Worm (Caenorhabditis elegans) whole organism, L3 larva: ENCODE data around the gene K02C4.2.

Experiments used
- R02D3.7 ChIP-seq: fragments of 150-350 bp; optimal IDR thresholded peaks from 2 replicates; lab custom pipeline; 2014; ENCODE audit warnings: missing biosample characterization, missing genetic modification characterization
- ZK546.5 ChIP-seq: sonication (generic microtip); optimal IDR thresholded peaks from 2 replicates; lab custom pipeline; 2017; ENCODE audit warnings: missing biosample characterization, missing genetic modification characterization
- aly-2 ChIP-seq: fragments of 150-350 bp; optimal IDR thresholded peaks from 2 replicates; lab custom pipeline; 2014; ENCODE audit warnings: missing biosample characterization, missing genetic modification characterization
- ceh-28 ChIP-seq: fragments of 150-350 bp; optimal IDR thresholded peaks from 2 replicates; lab custom pipeline; 2014; ENCODE audit warnings: missing biosample characterization, missing genetic modification reagents, missing genetic modification characterization
- daf-12 ChIP-seq: fragments of 150-350 bp; optimal IDR thresholded peaks from 2 replicates; lab custom pipeline; 2014; ENCODE audit warnings: missing biosample characterization, missing genetic modification reagents, missing genetic modification characterization
- egl-27 ChIP-seq: sonication (generic microtip); optimal IDR thresholded peaks from 4 replicates; lab custom pipeline; 2017; ENCODE audit warnings: missing biosample characterization, missing genetic modification reagents, missing genetic modification characterization
- elt-1 ChIP-seq: fragments of 150-350 bp; optimal IDR thresholded peaks from 2 replicates; lab custom pipeline; 2014; ENCODE audit warnings: missing biosample characterization, missing genetic modification characterization
- elt-2 ChIP-seq: sonication (generic microtip); optimal IDR thresholded peaks from 2 replicates; lab custom pipeline; 2016; ENCODE audit warnings: missing genetic modification reagents, mild to moderate bottlenecking, missing genetic modification characterization, missing compliant biosample characterization
- elt-3 ChIP-seq, 3 experiments: fragments of 150-350 bp in 1 of 3; sonication (generic microtip) in 2 of 3; optimal IDR thresholded peaks; 2 replicates in 2 of 3; 4 replicates in 1 of 3; lab custom pipeline; 2014 to 2017; ENCODE audit warnings: missing biosample characterization in 3 of 3, missing genetic modification characterization in 3 of 3
- fkh-10 ChIP-seq: sonication (generic microtip); optimal IDR thresholded peaks from 2 replicates; lab custom pipeline; 2017; ENCODE audit warnings: missing biosample characterization, missing genetic modification reagents, missing genetic modification characterization
- fkh-2 ChIP-seq: fragments of 150-350 bp; optimal IDR thresholded peaks from 2 replicates; lab custom pipeline; 2014; ENCODE audit warnings: missing biosample characterization, missing genetic modification reagents, missing genetic modification characterization
- fos-1 ChIP-seq: fragments of 150-350 bp; optimal IDR thresholded peaks from 2 replicates; lab custom pipeline; 2014; ENCODE audit warnings: missing biosample characterization, missing genetic modification characterization
- hmg-11 ChIP-seq: sonication (generic microtip); optimal IDR thresholded peaks from 2 replicates; lab custom pipeline; 2016; ENCODE audit warnings: missing genetic modification characterization, missing compliant biosample characterization
- jun-1 ChIP-seq: fragments of 150-350 bp; optimal IDR thresholded peaks from 2 replicates; lab custom pipeline; 2014; ENCODE audit warnings: missing biosample characterization, missing genetic modification reagents, missing genetic modification characterization
- lin-15B ChIP-seq: fragments of 150-350 bp; optimal IDR thresholded peaks from 2 replicates; lab custom pipeline; 2014; ENCODE audit warnings: missing biosample characterization, missing genetic modification characterization
- lin-39 ChIP-seq: fragments of 150-350 bp; optimal IDR thresholded peaks from 2 replicates; lab custom pipeline; 2018; ENCODE audit warnings: missing biosample characterization, missing genetic modification reagents, missing genetic modification characterization
- lsy-12 ChIP-seq: sonication (generic microtip); optimal IDR thresholded peaks from 2 replicates; lab custom pipeline; 2016; ENCODE audit warnings: mild to moderate bottlenecking, missing genetic modification characterization, missing compliant biosample characterization
- mdl-1 ChIP-seq: fragments of 150-350 bp; optimal IDR thresholded peaks from 2 replicates; lab custom pipeline; 2014; ENCODE audit warnings: missing biosample characterization, missing genetic modification characterization
- mml-1 ChIP-seq: fragments of 150-350 bp; sonication (generic microtip); optimal IDR thresholded peaks from 3 replicates; lab custom pipeline; 2014; ENCODE audit warnings: missing biosample characterization, missing genetic modification characterization
- nfya-1 ChIP-seq: sonication (generic microtip); optimal IDR thresholded peaks from 2 replicates; lab custom pipeline; 2017; ENCODE audit warnings: missing genetic modification characterization, mild to moderate bottlenecking, missing compliant biosample characterization, antibody characterized with exemption, moderate library complexity; ENCODE audit not compliant: insufficient read depth
- nhr-11 ChIP-seq: fragments of 150-350 bp; optimal IDR thresholded peaks from 2 replicates; lab custom pipeline; 2014; ENCODE audit warnings: missing biosample characterization, missing genetic modification characterization
- nhr-12 ChIP-seq: fragments of 150-350 bp; optimal IDR thresholded peaks from 2 replicates; lab custom pipeline; 2014; ENCODE audit warnings: missing biosample characterization, missing genetic modification characterization
- nhr-23 ChIP-seq: fragments of 150-350 bp; optimal IDR thresholded peaks from 2 replicates; lab custom pipeline; 2014; ENCODE audit warnings: missing biosample characterization, missing genetic modification reagents, missing genetic modification characterization
- nhr-237 ChIP-seq: fragments of 150-350 bp; optimal IDR thresholded peaks from 2 replicates; lab custom pipeline; 2014; ENCODE audit warnings: missing biosample characterization, missing genetic modification characterization
- nhr-25 ChIP-seq: sonication (generic microtip); optimal IDR thresholded peaks from 2 replicates; lab custom pipeline; 2017; ENCODE audit warnings: missing biosample characterization, missing genetic modification characterization
- nhr-43 ChIP-seq: sonication (generic microtip); optimal IDR thresholded peaks from 2 replicates; lab custom pipeline; 2016; ENCODE audit warnings: mild to moderate bottlenecking, missing genetic modification characterization, missing compliant biosample characterization; ENCODE audit not compliant: poor library complexity, severe bottlenecking
- nhr-76 ChIP-seq: fragments of 150-350 bp; sonication (generic microtip); optimal IDR thresholded peaks from 5 replicates; lab custom pipeline; 2014; ENCODE audit warnings: missing biosample characterization, missing genetic modification characterization
- nhr-77 ChIP-seq: fragments of 150-350 bp; optimal IDR thresholded peaks from 2 replicates; lab custom pipeline; 2014; ENCODE audit warnings: missing biosample characterization, missing genetic modification characterization
- pha-4 ChIP-seq: fragments of 150-350 bp; optimal IDR thresholded peaks from 2 replicates; lab custom pipeline; 2014; ENCODE audit warnings: missing biosample characterization, missing genetic modification reagents, missing genetic modification characterization
- pqm-1 ChIP-seq: fragments of 150-350 bp; optimal IDR thresholded peaks from 2 replicates; lab custom pipeline; 2017; ENCODE audit warnings: missing biosample characterization, missing genetic modification characterization, inconsistent platforms
- sea-2 ChIP-seq: fragments of 150-350 bp; sonication (generic microtip); optimal IDR thresholded peaks from 4 replicates; lab custom pipeline; 2014; ENCODE audit warnings: missing biosample characterization, missing genetic modification reagents, missing genetic modification characterization
- skn-1 ChIP-seq: fragments of 150-350 bp; optimal IDR thresholded peaks from 2 replicates; lab custom pipeline; 2014; ENCODE audit warnings: missing biosample characterization, missing genetic modification characterization
- tbx-2 ChIP-seq: sonication (generic microtip); optimal IDR thresholded peaks from 2 replicates; lab custom pipeline; 2016; ENCODE audit warnings: mild to moderate bottlenecking, missing genetic modification characterization, missing compliant biosample characterization
- unc-39 ChIP-seq: sonication (generic microtip); optimal IDR thresholded peaks from 4 replicates; lab custom pipeline; 2017; ENCODE audit warnings: missing biosample characterization, missing genetic modification characterization
- unc-62 ChIP-seq: fragments of 150-350 bp; sonication (generic microtip); optimal IDR thresholded peaks from 4 replicates; lab custom pipeline; 2014; ENCODE audit warnings: missing biosample characterization, missing genetic modification reagents, missing genetic modification characterization
- zag-1 ChIP-seq: fragments of 150-350 bp; optimal IDR thresholded peaks from 2 replicates; lab custom pipeline; 2014; ENCODE audit warnings: missing biosample characterization, missing genetic modification characterization
- ztf-11 ChIP-seq: fragments of 150-350 bp; optimal IDR thresholded peaks from 2 replicates; lab custom pipeline; 2014; ENCODE audit warnings: missing biosample characterization, missing genetic modification characterization
- ztf-4 ChIP-seq: fragments of 150-350 bp; optimal IDR thresholded peaks from 2 replicates; lab custom pipeline; 2014; ENCODE audit warnings: missing biosample characterization, missing genetic modification characterization

The K02C4.2 gene

DNA sequence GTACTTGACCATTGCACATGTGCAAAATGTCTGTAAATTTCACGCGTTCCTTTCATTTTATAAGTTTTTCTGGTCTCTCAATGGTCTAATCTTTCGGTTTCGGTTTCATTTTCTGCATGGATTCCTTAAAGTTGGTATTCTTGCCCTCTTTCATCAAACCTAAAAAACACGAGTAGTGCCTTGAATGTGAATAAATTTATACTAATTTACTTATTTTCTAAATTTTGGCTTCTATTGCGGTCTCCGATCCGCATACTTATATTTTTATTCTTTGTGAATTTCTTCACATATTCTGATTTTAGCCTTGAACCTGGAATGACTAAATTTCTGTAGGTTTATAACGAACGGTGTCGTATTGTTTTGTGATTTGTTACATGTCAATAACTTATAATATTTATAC lies 9.6 kb upstream of the K02C4.2 start, which contains the start of gene pdha-1:
Gene pdha-1 (plus strand): TSS at position 301 of the 400 bp plus-strand sequence.
- TF ChIP-seq ceh-28 (no peak), ztf-4 (no peak), nhr-76 (tag; lab: Kevin White, UChicago) (no peak), zag-1 (no peak), fos-1 (no peak), sea-2 (GFP tag; lab: Kevin White, UChicago) (no peak), lsy-12 (tag; lab: Kevin White, UChicago) (no peak), nhr-237 (tag; lab: Kevin White, UChicago) (no peak)

DNA sequence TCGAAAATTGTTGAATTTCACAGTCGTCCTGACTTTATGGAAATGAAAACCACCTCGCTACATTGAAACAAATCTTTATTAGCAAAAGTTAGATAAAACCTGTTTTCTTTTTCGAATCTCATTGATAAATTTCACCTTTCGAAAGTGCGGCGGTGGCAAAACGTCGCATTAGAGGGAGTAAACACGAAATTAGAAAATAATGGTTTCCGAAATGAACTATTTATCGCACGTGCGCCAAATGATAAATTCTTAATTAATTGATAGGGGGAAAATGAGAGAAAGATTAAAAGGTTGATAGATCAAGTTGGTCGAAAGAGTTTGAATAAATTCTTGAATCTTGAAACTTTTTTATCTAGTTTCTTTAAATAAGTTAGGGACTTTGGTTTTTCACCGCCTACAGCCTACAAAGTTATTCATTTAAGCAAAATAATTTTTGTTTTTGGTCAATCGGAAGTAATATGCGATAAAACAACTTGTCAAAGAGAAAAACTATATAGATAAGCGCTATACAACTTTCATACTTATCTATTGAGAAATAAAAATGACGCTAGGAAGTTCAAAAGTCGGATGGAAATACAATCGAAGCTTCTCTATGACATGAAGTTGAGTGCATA lies 4.4 kb upstream of the K02C4.2 start:
- TF ChIP-seq jun-1 (tag; lab: Kevin White, UChicago), result no peak
- TF ChIP-seq elt-3 (tag; optimal IDR thresholded peaks at IDR 0.05; lab: Kevin White, UChicago), result no peak
- TF ChIP-seq tbx-2 (tag; lab: Kevin White, UChicago), result no peak
- no peak for TF ChIP-seq daf-12 (tag; lab: Kevin White, UChicago)
- TF ChIP-seq pha-4 (tag; lab: Kevin White, UChicago), result no peak
- no peak for TF ChIP-seq unc-39
- TF ChIP-seq elt-2 (tag; lab: Kevin White, UChicago), result peak; percentile 72
- TF ChIP-seq sea-2 (GFP tag; lab: Kevin White, UChicago), result no peak
- no peak for TF ChIP-seq fos-1
- TF ChIP-seq mdl-1 (tag; lab: Kevin White, UChicago), result no peak
- TF ChIP-seq hmg-11 (tag; lab: Kevin White, UChicago), result no peak
- no peak for TF ChIP-seq nhr-77 (tag; lab: Kevin White, UChicago)
- TF ChIP-seq nfya-1 (tag; lab: Kevin White, UChicago), result no peak
- no peak for TF ChIP-seq fkh-2
- peak; percentile 32 for TF ChIP-seq pqm-1 (tag; lab: Kevin White, UChicago)
- TF ChIP-seq skn-1 (tag; lab: Kevin White, UChicago), result no peak
- no peak for TF ChIP-seq ztf-11 (tag; lab: Kevin White, UChicago)
- TF ChIP-seq lsy-12 (tag; lab: Kevin White, UChicago), result no peak
- TF ChIP-seq nhr-43, result peak; percentile 38
- TF ChIP-seq R02D3.7 (tag; lab: Kevin White, UChicago), result no peak
- TF ChIP-seq nhr-25 (tag; lab: Kevin White, UChicago), result no peak
- no peak for TF ChIP-seq ZK546.5 (tag; lab: Kevin White, UChicago)
- TF ChIP-seq ztf-4, result no peak
- TF ChIP-seq aly-2, result no peak
- TF ChIP-seq nhr-23 (tag; lab: Kevin White, UChicago), result peak; percentile 7

- TF ChIP-seq pha-4 (tag; lab: Kevin White, UChicago) (peak; percentile 69), tbx-2 (tag; lab: Kevin White, UChicago) (peak; percentile 1), hmg-11 (tag; lab: Kevin White, UChicago) (peak; percentile 52), elt-2 (tag; lab: Kevin White, UChicago) (no peak), lin-39 (tag; lab: Kevin White, UChicago) (peak; percentile 36), fos-1 (no peak), mdl-1 (tag; lab: Kevin White, UChicago) (peak; percentile 55), nhr-25 (tag; lab: Kevin White, UChicago) (peak; percentile 35), fkh-10 (peak; percentile 8), aly-2 (no peak), nfya-1 (tag; lab: Kevin White, UChicago) (peak; percentile 55), nhr-43 (peak; percentile 56), R02D3.7 (tag; lab: Kevin White, UChicago) (no peak), egl-27 (tag; lab: Kevin White, UChicago) (peak; percentile 22), nhr-12 (no peak), nhr-11 (tag; lab: Kevin White, UChicago) (peak; percentile 57), mml-1 (tag; lab: Kevin White, UChicago) (no peak), daf-12 (tag; lab: Kevin White, UChicago) (no peak), lin-15B (tag; lab: Kevin White, UChicago) (peak; percentile 20), elt-1 (no peak), ceh-28 (no peak), lsy-12 (tag; lab: Kevin White, UChicago) (no peak), unc-62 (GFP tag; lab: Kevin White, UChicago) (peak; percentile 69)
These were observed 3.6 kb upstream of the K02C4.2 start for ce11 chrII:8071801-8072544.
